Worm (Caenorhabditis elegans) whole organism, L1 larva: Measurements from ENCODE around the gene R09E10.13.

ENCODE experiments used
- fkh-10 ChIP-seq: sonication (generic microtip); optimal IDR thresholded peaks from 2 replicates; lab custom pipeline; 2017; ENCODE audit warnings: missing biosample characterization, missing genetic modification reagents, missing genetic modification characterization
- jun-1 ChIP-seq: fragments of 150-350 bp; optimal IDR thresholded peaks from 2 replicates; lab custom pipeline; 2014; ENCODE audit warnings: missing biosample characterization, missing genetic modification reagents, missing genetic modification characterization
- nhr-47 ChIP-seq: sonication (generic microtip); optimal IDR thresholded peaks from 2 replicates; lab custom pipeline; 2016; ENCODE audit warnings: mild to moderate bottlenecking, missing genetic modification characterization, moderate library complexity, missing compliant biosample characterization

- TF ChIP-seq jun-1 (tag; lab: Kevin White, UChicago) (no peak), fkh-10 (no peak), nhr-47 (tag; lab: Kevin White, UChicago) (no peak)
Observed at ce11 chrIV:10261061-10261460, 33.9 kb downstream of the R09E10.13 start.
